Fruit fly (Drosophila melanogaster) whole organism, embryonic: ENCODE results near the gene ab.

Source experiments
- Antp ChIP-seq: fragments of 200-800 bp; sonication (Bioruptor generic); optimal IDR thresholded peaks from 3 replicates; lab custom pipeline; 2016; ENCODE audit warnings: missing biosample characterization, missing genetic modification characterization
- Atf-2 ChIP-seq: fragments of 200-800 bp; sonication (Bioruptor generic); optimal IDR thresholded peaks from 2 replicates; lab custom pipeline; 2016; ENCODE audit warnings: missing biosample characterization, missing genetic modification characterization
- BEAF-32 ChIP-seq: fragments of 200-800 bp; sonication (Bioruptor generic); optimal IDR thresholded peaks from 3 replicates; lab custom pipeline; 2017; ENCODE audit warnings: missing biosample characterization, missing genetic modification characterization, mild to moderate bottlenecking, moderate library complexity, missing genetic modification reagents
- CG10321 ChIP-seq: fragments of 200-800 bp; sonication (Bioruptor generic); IDR thresholded peaks from 2 replicates; pipeline ENCODE4 v1.3.6; 2022; ENCODE audit warnings: missing biosample characterization, missing genetic modification characterization
- CG10565 ChIP-seq: fragments of 200-800 bp; sonication (Bioruptor generic); optimal IDR thresholded peaks from 3 replicates; lab custom pipeline; 2016; ENCODE audit warnings: missing biosample characterization, mild to moderate bottlenecking, missing genetic modification characterization
- CG10654 ChIP-seq: fragments of 200-800 bp; sonication (Bioruptor generic); optimal IDR thresholded peaks from 2 replicates; lab custom pipeline; 2016; ENCODE audit warnings: missing biosample characterization, missing genetic modification characterization
- CG11398 ChIP-seq: fragments of 200-800 bp; sonication (Bioruptor generic); optimal IDR thresholded peaks from 2 replicates; lab custom pipeline; 2016; ENCODE audit warnings: missing biosample characterization, missing genetic modification characterization
- CG13296 ChIP-seq: fragments of 200-800 bp; sonication (Bioruptor generic); optimal IDR thresholded peaks from 3 replicates; lab custom pipeline; 2018; ENCODE audit warnings: missing biosample characterization, mild to moderate bottlenecking, missing genetic modification characterization
- CG14441 ChIP-seq: fragments of 200-800 bp; sonication (Bioruptor generic); IDR thresholded peaks from 2 replicates; pipeline ENCODE4 v1.3.6; 2022; ENCODE audit warnings: missing biosample characterization, missing genetic modification characterization
- CG15601 ChIP-seq: fragments of 200-800 bp; sonication (Bioruptor generic); optimal IDR thresholded peaks from 3 replicates; lab custom pipeline; 2019; ENCODE audit warnings: missing biosample characterization, mild to moderate bottlenecking, missing genetic modification characterization, moderate library complexity
- CG16779 ChIP-seq: fragments of 200-800 bp; sonication (Bioruptor generic); IDR thresholded peaks from 2 replicates; pipeline ENCODE4 v1.3.6; 2022; ENCODE audit warnings: missing biosample characterization, missing genetic modification characterization
- CG17328 ChIP-seq: fragments of 200-800 bp; sonication (Bioruptor generic); IDR thresholded peaks from 2 replicates; pipeline ENCODE4 v1.3.6; 2022; ENCODE audit warnings: missing biosample characterization, missing genetic modification characterization
- CG17829 ChIP-seq: fragments of 200-800 bp; optimal IDR thresholded peaks from 2 replicates; lab custom pipeline; 2019; ENCODE audit warnings: missing biosample characterization, mild to moderate bottlenecking, missing genetic modification characterization, moderate library complexity
- CG1792 ChIP-seq: fragments of 200-800 bp; sonication (Bioruptor generic); optimal IDR thresholded peaks from 2 replicates; lab custom pipeline; 2016; ENCODE audit warnings: missing biosample characterization, missing genetic modification characterization
- CG2678 ChIP-seq: fragments of 200-800 bp; sonication (Bioruptor generic); optimal IDR thresholded peaks from 3 replicates; lab custom pipeline; 2019; ENCODE audit warnings: missing biosample characterization, mild to moderate bottlenecking, missing genetic modification characterization, moderate library complexity
- CG30431 ChIP-seq: fragments of 200-800 bp; sonication (Bioruptor generic); optimal IDR thresholded peaks from 2 replicates; lab custom pipeline; 2017; ENCODE audit warnings: missing biosample characterization, missing genetic modification characterization
- CG32772 ChIP-seq: fragments of 200-800 bp; sonication (Bioruptor generic); IDR thresholded peaks from 2 replicates; pipeline ENCODE4 v1.3.6; 2022; ENCODE audit warnings: missing biosample characterization, missing genetic modification characterization
- CG4820 ChIP-seq: fragments of 200-800 bp; sonication (Bioruptor generic); optimal IDR thresholded peaks from 3 replicates; lab custom pipeline; 2016; ENCODE audit warnings: missing biosample characterization, missing genetic modification characterization
- CkIIα-i1 ChIP-seq: fragments of 200-800 bp; sonication (Bioruptor generic); IDR thresholded peaks from 2 replicates; pipeline ENCODE4 v1.3.6; 2022; ENCODE audit warnings: missing biosample characterization, missing genetic modification characterization
- D19B ChIP-seq: fragments of 200-800 bp; sonication (Bioruptor generic); optimal IDR thresholded peaks from 2 replicates; lab custom pipeline; 2017; ENCODE audit warnings: missing biosample characterization, mild to moderate bottlenecking, missing genetic modification characterization
- HLH54F ChIP-seq: fragments of 200-800 bp; sonication (Bioruptor generic); optimal IDR thresholded peaks from 3 replicates; lab custom pipeline; 2016; ENCODE audit warnings: missing biosample characterization, missing genetic modification characterization
- Hr39 ChIP-seq: fragments of >200 bp; optimal IDR thresholded peaks from 2 replicates; lab custom pipeline; 2017
- NC2β ChIP-seq: fragments of 200-800 bp; sonication (Bioruptor generic); optimal IDR thresholded peaks from 2 replicates; lab custom pipeline; 2016; ENCODE audit warnings: missing biosample characterization, missing genetic modification characterization
- NfI ChIP-seq: fragments of 200-800 bp; sonication (Bioruptor generic); optimal IDR thresholded peaks from 3 replicates; lab custom pipeline; 2018; ENCODE audit warnings: missing biosample characterization, mild to moderate bottlenecking, missing genetic modification characterization, moderate library complexity
- Poxn ChIP-seq: fragments of 200-800 bp; sonication (Bioruptor generic); IDR thresholded peaks from 2 replicates; pipeline ENCODE4 v1.3.6; 2022; ENCODE audit warnings: missing biosample characterization, missing genetic modification characterization
- Ravus ChIP-seq: fragments of 200-800 bp; sonication (Bioruptor generic); IDR thresholded peaks from 2 replicates; pipeline ENCODE4 v1.3.6; 2022; ENCODE audit warnings: missing biosample characterization, missing genetic modification characterization
- Rx ChIP-seq: fragments of 200-800 bp; sonication (Bioruptor generic); IDR thresholded peaks from 2 replicates; pipeline ENCODE4 v1.3.6; 2022; ENCODE audit warnings: missing biosample characterization, missing genetic modification characterization
- Scr ChIP-seq: fragments of 200-800 bp; sonication (Bioruptor generic); IDR thresholded peaks from 2 replicates; pipeline ENCODE4 v1.3.6; 2022; ENCODE audit warnings: missing biosample characterization, missing genetic modification characterization; ENCODE audit not compliant: partially characterized antibody
- Sox100B ChIP-seq: fragments of 200-800 bp; sonication (Bioruptor generic); optimal IDR thresholded peaks from 3 replicates; lab custom pipeline; 2018; ENCODE audit warnings: missing biosample characterization, mild to moderate bottlenecking, missing genetic modification characterization
- Usf ChIP-seq: fragments of 200-800 bp; sonication (Bioruptor generic); optimal IDR thresholded peaks from 2 replicates; lab custom pipeline; 2017; ENCODE audit warnings: missing genotype, missing biosample characterization, missing genetic modification characterization
- chn ChIP-seq: fragments of 200-800 bp; sonication (Bioruptor generic); optimal IDR thresholded peaks from 2 replicates; lab custom pipeline; 2016; ENCODE audit warnings: missing biosample characterization, missing genetic modification characterization
- ci ChIP-seq: fragments of 200-800 bp; sonication (Bioruptor generic); IDR thresholded peaks from 3 replicates; pipeline ENCODE4 v1.3.6; 2022; ENCODE audit warnings: missing biosample characterization, missing genetic modification characterization
- crol ChIP-seq: fragments of 200-800 bp; sonication (Bioruptor generic); IDR thresholded peaks from 2 replicates; pipeline ENCODE4 v1.3.6; 2022; ENCODE audit warnings: missing biosample characterization, missing genetic modification characterization
- disco-r ChIP-seq: fragments of 200-800 bp; sonication (Bioruptor generic); optimal IDR thresholded peaks from 2 replicates; lab custom pipeline; 2016; ENCODE audit warnings: missing biosample characterization, missing genetic modification characterization
- dmrt99B ChIP-seq: fragments of 200-800 bp; sonication (Bioruptor generic); optimal IDR thresholded peaks from 2 replicates; lab custom pipeline; 2018; ENCODE audit warnings: missing biosample characterization, mild to moderate bottlenecking, missing genetic modification characterization, moderate library complexity
- dpn ChIP-seq, 2 experiments: fragments of 200-800 bp; sonication (Bioruptor generic); optimal IDR thresholded peaks; 3 replicates each; lab custom pipeline; 2016; ENCODE audit warnings: missing biosample characterization in 2 of 2, missing genetic modification characterization in 2 of 2
- dysf ChIP-seq: fragments of 200-800 bp; sonication (Bioruptor generic); IDR thresholded peaks from 3 replicates; pipeline ENCODE4 v1.3.6; 2022; ENCODE audit warnings: missing biosample characterization, missing genetic modification characterization
- ems ChIP-seq: fragments of 200-800 bp; sonication (Bioruptor generic); optimal IDR thresholded peaks from 3 replicates; lab custom pipeline; 2016; ENCODE audit warnings: missing biosample characterization, missing genetic modification characterization
- fd96Cb ChIP-seq: fragments of 200-800 bp; sonication (Bioruptor generic); optimal IDR thresholded peaks from 2 replicates; lab custom pipeline; 2018; ENCODE audit warnings: missing biosample characterization, mild to moderate bottlenecking, missing genetic modification characterization, moderate library complexity
- gem ChIP-seq: fragments of 200-800 bp; sonication (Bioruptor generic); optimal IDR thresholded peaks from 2 replicates; lab custom pipeline; 2019; ENCODE audit warnings: missing biosample characterization, mild to moderate bottlenecking, missing genetic modification characterization, moderate library complexity
- hbn ChIP-seq: fragments of 200-800 bp; sonication (Bioruptor generic); IDR thresholded peaks from 2 replicates; pipeline ENCODE4 v1.3.6; 2022; ENCODE audit warnings: missing biosample characterization, missing genetic modification characterization; ENCODE audit not compliant: partially characterized antibody
- jing ChIP-seq: fragments of 200-800 bp; sonication (Bioruptor generic); optimal IDR thresholded peaks from 2 replicates; lab custom pipeline; 2018; ENCODE audit warnings: missing biosample characterization, mild to moderate bottlenecking, missing genetic modification characterization
- nerfin-1 ChIP-seq: fragments of 200-800 bp; sonication (Bioruptor generic); optimal IDR thresholded peaks from 3 replicates; lab custom pipeline; 2019; ENCODE audit warnings: missing biosample characterization, mild to moderate bottlenecking, missing genetic modification characterization, moderate library complexity
- pfk ChIP-seq: fragments of 200-800 bp; sonication (Bioruptor generic); optimal IDR thresholded peaks from 2 replicates; lab custom pipeline; 2018; ENCODE audit warnings: missing biosample characterization, mild to moderate bottlenecking, missing genetic modification characterization, moderate library complexity
- pnt ChIP-seq: fragments of 200-800 bp; sonication (Bioruptor generic); optimal IDR thresholded peaks from 3 replicates; lab custom pipeline; 2016; ENCODE audit warnings: missing biosample characterization, missing genetic modification characterization
- repo ChIP-seq: fragments of 200-800 bp; sonication (Bioruptor generic); optimal IDR thresholded peaks from 2 replicates; lab custom pipeline; 2016; ENCODE audit warnings: missing biosample characterization, missing genetic modification characterization
- sna ChIP-seq: fragments of 200-800 bp; sonication (Bioruptor generic); IDR thresholded peaks from 2 replicates; pipeline ENCODE4 v1.3.6; 2022; ENCODE audit warnings: missing biosample characterization, missing genetic modification characterization; ENCODE audit not compliant: partially characterized antibody
- sr ChIP-seq: fragments of 200-800 bp; sonication (Bioruptor generic); IDR thresholded peaks from 3 replicates; pipeline ENCODE4 v1.3.6; 2022; ENCODE audit warnings: missing biosample characterization, missing genetic modification characterization
- tin ChIP-seq: fragments of 200-800 bp; sonication (Bioruptor generic); optimal IDR thresholded peaks from 3 replicates; lab custom pipeline; 2016; ENCODE audit warnings: missing biosample characterization, missing genetic modification characterization
- toy ChIP-seq: fragments of 200-800 bp; sonication (Bioruptor generic); IDR thresholded peaks from 2 replicates; pipeline ENCODE4 v1.3.6; 2022; ENCODE audit warnings: missing biosample characterization, missing genetic modification characterization
- tup ChIP-seq: fragments of 200-800 bp; sonication (Bioruptor generic); optimal IDR thresholded peaks from 2 replicates; lab custom pipeline; 2016; ENCODE audit warnings: missing biosample characterization, mild to moderate bottlenecking, missing genetic modification characterization, moderate library complexity
- unpg ChIP-seq: fragments of 200-800 bp; sonication (Bioruptor generic); optimal IDR thresholded peaks from 3 replicates; lab custom pipeline; 2018; ENCODE audit warnings: missing biosample characterization, mild to moderate bottlenecking, missing genetic modification characterization, moderate library complexity

ab gene

DNA sequence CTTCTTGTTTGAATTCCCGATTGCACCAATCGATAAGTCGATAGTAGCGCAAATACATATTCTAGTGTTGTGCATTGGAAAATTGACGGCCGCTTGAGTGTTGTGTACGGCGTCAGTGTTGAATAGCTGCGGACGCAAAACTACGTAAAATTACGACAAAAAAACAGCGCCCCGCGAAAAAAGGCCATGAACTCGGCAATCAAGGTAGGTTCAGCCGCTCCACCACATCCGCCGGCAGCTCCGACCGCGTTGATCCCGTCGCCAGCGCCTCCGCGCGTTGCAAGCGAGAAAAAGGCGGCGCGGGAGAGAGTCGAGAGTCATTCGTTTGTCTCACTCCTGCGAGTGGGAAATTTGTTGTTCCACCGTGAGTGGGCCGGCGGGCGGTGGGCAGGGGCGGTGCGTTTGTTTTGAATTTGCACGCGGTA lies 67.5 kb downstream of the ab start, which contains the start of gene CG33695 (continued):
- no peak for TF ChIP-seq dmrt99B
- peak; percentile 79 for TF ChIP-seq sna (GFP tag; lab: Robert Waterston, UW)
- TF ChIP-seq Rx (GFP tag; lab: Robert Waterston, UW) = no peak
- no peak for TF ChIP-seq D19B (GFP tag; lab: Kevin White, UChicago)
- peak; percentile 53; the same call in 1 of the 3 replicates for TF ChIP-seq dysf (GFP tag; lab: Robert Waterston, UW)
- TF ChIP-seq CG10321 = no peak
- peak; percentile 56 for TF ChIP-seq CG4820
- TF ChIP-seq HLH54F (GFP tag; lab: Kevin White, UChicago) = peak; percentile 87
- no peak for TF ChIP-seq pfk (GFP tag; lab: Kevin White, UChicago)
- peak; percentile 84 for TF ChIP-seq ems
- no peak for TF ChIP-seq gem (tag; lab: Kevin White, UChicago)
- no peak for TF ChIP-seq unpg (GFP tag; lab: Kevin White, UChicago)
- TF ChIP-seq Sox100B (GFP tag; lab: Kevin White, UChicago) = no peak
- TF ChIP-seq jing (GFP tag; lab: Kevin White, UChicago) = no peak
- no peak for TF ChIP-seq sr
- TF ChIP-seq fd96Cb (tag; lab: Kevin White, UChicago) = peak; percentile 21
- peak; percentile 30; the same call in 2 of the 3 replicates for TF ChIP-seq ci (GFP tag; lab: Robert Waterston, UW)
- TF ChIP-seq Usf (GFP tag; lab: Kevin White, UChicago) = no peak
- peak; percentile 49 for TF ChIP-seq pnt (GFP tag; lab: Kevin White, UChicago)
- no peak for TF ChIP-seq toy (GFP tag; lab: Robert Waterston, UW)
- TF ChIP-seq hbn (GFP tag; lab: Robert Waterston, UW) = peak; percentile 71
- no peak for TF ChIP-seq CG32772 (GFP tag; lab: Robert Waterston, UW)
- peak; percentile 33 for TF ChIP-seq CG17829
- peak; percentile 13 for TF ChIP-seq tup (GFP tag; lab: Kevin White, UChicago)
- TF ChIP-seq CG2678 = no peak
- TF ChIP-seq CG10654 (GFP tag; lab: Kevin White, UChicago) = peak; percentile 47
- peak; percentile 59 for TF ChIP-seq CG11398 (GFP tag; lab: Kevin White, UChicago)
- peak; percentile 70 for TF ChIP-seq Scr (GFP tag; lab: Robert Waterston, UW)
- TF ChIP-seq crol = peak; percentile 91
- TF ChIP-seq Hr39 (lab: Kevin White, UChicago) = peak; percentile 70
- no peak for TF ChIP-seq CG17328 (GFP tag; lab: Robert Waterston, UW)
- peak; percentile 70 for TF ChIP-seq CG1792
- TF ChIP-seq repo = peak; percentile 70
- TF ChIP-seq CG30431 (GFP tag; lab: Kevin White, UChicago) = no peak
- no peak for TF ChIP-seq Ravus
- TF ChIP-seq CG15601 (tag; lab: Kevin White, UChicago) = peak; percentile 41
- TF ChIP-seq nerfin-1 (tag; lab: Kevin White, UChicago) = peak; percentile 52
- TF ChIP-seq NfI (GFP tag; lab: Kevin White, UChicago) = peak; percentile 64
- peak; percentile 71 for TF ChIP-seq chn
- TF ChIP-seq Atf-2 (GFP tag; lab: Kevin White, UChicago) = peak; percentile 51
- no peak for TF ChIP-seq CG10565 (GFP tag; lab: Kevin White, UChicago)
- TF ChIP-seq CG13296 (GFP tag; lab: Kevin White, UChicago) = peak; percentile 12
- no peak for TF ChIP-seq disco-r (GFP tag; lab: Kevin White, UChicago)
- peak; percentile 70 for TF ChIP-seq tin (GFP tag; lab: Kevin White, UChicago)
- TF ChIP-seq NC2β = peak; percentile 32
- TF ChIP-seq CkIIα-i1 = no peak
- TF ChIP-seq BEAF-32 = peak; percentile 58
- peak; percentile 75 to 82 for TF ChIP-seq dpn (GFP tag; optimal IDR thresholded peaks at IDR 0.05; lab: Kevin White, UChicago)
- TF ChIP-seq Poxn (GFP tag; lab: Robert Waterston, UW) = no peak
- TF ChIP-seq CG14441 (GFP tag; lab: Robert Waterston, UW) = no peak
- peak; percentile 81 for TF ChIP-seq Antp (GFP tag; lab: Kevin White, UChicago)
- peak; percentile 50; the same call in 1 of the 2 replicates for TF ChIP-seq CG16779 (GFP tag; lab: Robert Waterston, UW)
